Worm (Caenorhabditis elegans): ENCODE results near the gene kvs-4.

kvs-4 gene

DNA sequence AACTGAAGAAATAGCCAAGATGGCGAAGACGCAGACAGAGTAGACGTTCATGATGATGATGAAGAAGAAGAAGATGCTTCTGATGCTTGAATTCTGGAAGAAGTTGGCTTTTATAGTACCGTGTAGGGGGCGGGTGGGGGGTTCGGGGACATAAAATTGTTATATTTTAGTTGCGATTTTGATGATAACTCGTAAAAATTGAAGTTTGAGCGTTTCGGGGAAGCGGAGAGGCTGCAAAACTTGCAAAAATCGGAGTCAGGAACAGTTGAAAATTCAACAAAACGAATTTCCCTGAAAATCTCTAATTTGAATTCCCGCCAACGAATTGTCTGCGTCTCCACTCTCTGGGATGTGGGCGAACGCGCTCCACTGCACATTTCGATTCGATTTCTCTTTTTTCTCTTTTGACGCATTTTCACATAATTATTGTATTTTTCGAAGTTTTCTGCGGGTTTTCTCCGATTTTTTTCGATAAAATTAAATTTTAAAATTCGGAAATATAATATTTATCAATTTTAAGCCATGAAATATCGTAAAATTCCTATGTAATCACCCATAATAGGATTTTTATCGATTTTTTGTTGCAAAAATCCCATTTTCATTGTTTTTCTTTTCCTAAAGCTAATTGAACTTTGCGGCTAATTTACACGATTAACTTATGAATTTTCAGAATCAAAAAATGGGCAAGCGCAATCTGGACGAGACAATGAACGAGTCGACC, 4.7 kb upstream of the kvs-4 start, which contains the start of the genes fipr-17 and Y48A6B.3 (continued):
- TF ChIP-seq hmg-1.2 (GFP tag; IDR thresholded peaks at IDR 0.05) = peak; percentile 67

DNA sequence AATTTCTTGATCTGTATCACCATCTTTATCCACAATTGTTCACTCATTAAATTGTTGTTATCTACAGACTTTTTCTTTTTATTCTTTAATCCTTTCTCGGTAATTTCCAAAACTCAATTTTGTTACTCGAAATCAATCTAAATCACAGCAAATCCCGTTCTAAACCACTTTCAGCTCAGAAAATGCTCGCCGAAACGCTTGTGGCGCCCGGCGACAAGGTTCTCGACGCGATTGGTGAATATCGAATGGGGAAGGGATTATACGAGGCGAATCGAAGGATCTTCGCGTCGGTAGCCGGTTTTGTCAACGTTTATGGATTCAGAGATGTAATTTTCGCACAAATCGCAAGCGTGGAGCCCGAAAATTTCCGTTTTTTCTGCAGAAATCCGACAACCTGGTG, 3.5 kb upstream of the kvs-4 start, which contains the start of gene exos-1:
TSS of gene exos-1 (plus strand) at position 175 of the 400 bp plus-strand sequence.
- TF ChIP-seq Y67H2A.10 (GFP tag; conservative IDR thresholded peaks at IDR 0.05) (no peak), Y56A3A.18 (GFP tag; IDR thresholded peaks at IDR 0.05) (no peak), C17E4.6 (GFP tag; IDR thresholded peaks at IDR 0.05) (no peak), cebp-2 (GFP tag; IDR thresholded peaks at IDR 0.05) (no peak), F10E7.11 (tag; optimal IDR thresholded peaks at IDR 0.05) (no peak), let-526 (GFP tag; IDR thresholded peaks at IDR 0.05) (no peak), tbx-9 (tag; optimal IDR thresholded peaks at IDR 0.05; ENCODE audit: borderline replicate concordance) (no peak), athp-1 (tag; optimal IDR thresholded peaks at IDR 0.05) (no peak), madf-3 (GFP tag; IDR thresholded peaks at IDR 0.05) (no peak), atf-7 (tag; optimal IDR thresholded peaks at IDR 0.05) (no peak), ceh-91 (GFP tag; IDR thresholded peaks at IDR 0.05) (peak; percentile 23; the same call in 1 of the 2 replicates), F52B5.7 (tag; optimal IDR thresholded peaks at IDR 0.05) (no peak), Y53G8AR.9 (GFP tag; conservative IDR thresholded peaks at IDR 0.05) (peak; percentile 71; the same call in 1 of the 2 replicates), hmg-1.2 (GFP tag; IDR thresholded peaks at IDR 0.05) (0 out of 2 replicates have a peak, but pooled peaks have one; percentile 9), ztf-6 (GFP tag; IDR thresholded peaks at IDR 0.05) (no peak), nfyb-1 (GFP tag; IDR thresholded peaks at IDR 0.05) (0 out of 2 replicates have a peak, but pooled peaks have one; percentile 33), nhr-80 (tag; optimal IDR thresholded peaks at IDR 0.05) (no peak), fkh-3 (tag; optimal IDR thresholded peaks at IDR 0.05) (no peak), nfya-1 (tag; optimal IDR thresholded peaks at IDR 0.05; ENCODE audit: borderline replicate concordance, insufficient read depth) (no peak), attf-5 (GFP tag; optimal IDR thresholded peaks at IDR 0.05) (no peak), F49E8.2 (tag; optimal IDR thresholded peaks at IDR 0.05; ENCODE audit: insufficient read depth) (no peak), nhr-27 (tag; optimal IDR thresholded peaks at IDR 0.05) (no peak), attf-6 (GFP tag; IDR thresholded peaks at IDR 0.05) (peak; percentile 45), madf-6 (GFP tag; IDR thresholded peaks at IDR 0.05) (peak; percentile 66), ceh-79 (tag; optimal IDR thresholded peaks at IDR 0.05) (no peak), lin-40 (tag; optimal IDR thresholded peaks at IDR 0.05) (no peak), nhr-90 (tag; optimal IDR thresholded peaks at IDR 0.05) (no peak), mxl-1 (tag; optimal IDR thresholded peaks at IDR 0.05) (no peak), repo-1 (tag; optimal IDR thresholded peaks at IDR 0.05) (no peak), B0336.3 (GFP tag; IDR thresholded peaks at IDR 0.05) (peak; percentile 81), bed-2 (GFP tag; IDR thresholded peaks at IDR 0.05) (no peak), ekl-4 (GFP tag; IDR thresholded peaks at IDR 0.05) (peak; percentile 75), lsl-1 (GFP tag; optimal IDR thresholded peaks at IDR 0.05) (no peak), somi-1 (GFP tag; optimal IDR thresholded peaks at IDR 0.05) (no peak), D2030.7 (GFP tag; IDR thresholded peaks at IDR 0.05) (no peak), Y95B8A.8 (GFP tag; IDR thresholded peaks at IDR 0.05) (no peak), tbp1 (GFP tag; optimal IDR thresholded peaks at IDR 0.05) (no peak), lsy-27 (tag; optimal IDR thresholded peaks at IDR 0.05; ENCODE audit: borderline replicate concordance, insufficient read depth) (no peak), pbrm-1 (GFP tag; IDR thresholded peaks at IDR 0.05) (no peak), K11D2.4 (GFP tag; IDR thresholded peaks at IDR 0.05) (no peak), attf-3 (GFP tag; conservative IDR thresholded peaks at IDR 0.05) (peak; percentile 33; the same call in 1 of the 2 replicates), ZK185.1 (tag; optimal IDR thresholded peaks at IDR 0.05; ENCODE audit: poor library complexity, severe bottlenecking) (no peak), ztf-3 (GFP tag; optimal IDR thresholded peaks at IDR 0.05) (no peak), hrde-1 (tag; optimal IDR thresholded peaks at IDR 0.05; ENCODE audit: borderline replicate concordance) (no peak), egrh-3 (GFP tag; IDR thresholded peaks at IDR 0.05) (no peak)
